Fruit fly (Drosophila melanogaster): ENCODE measurements around the gene CG17028.

DNA sequence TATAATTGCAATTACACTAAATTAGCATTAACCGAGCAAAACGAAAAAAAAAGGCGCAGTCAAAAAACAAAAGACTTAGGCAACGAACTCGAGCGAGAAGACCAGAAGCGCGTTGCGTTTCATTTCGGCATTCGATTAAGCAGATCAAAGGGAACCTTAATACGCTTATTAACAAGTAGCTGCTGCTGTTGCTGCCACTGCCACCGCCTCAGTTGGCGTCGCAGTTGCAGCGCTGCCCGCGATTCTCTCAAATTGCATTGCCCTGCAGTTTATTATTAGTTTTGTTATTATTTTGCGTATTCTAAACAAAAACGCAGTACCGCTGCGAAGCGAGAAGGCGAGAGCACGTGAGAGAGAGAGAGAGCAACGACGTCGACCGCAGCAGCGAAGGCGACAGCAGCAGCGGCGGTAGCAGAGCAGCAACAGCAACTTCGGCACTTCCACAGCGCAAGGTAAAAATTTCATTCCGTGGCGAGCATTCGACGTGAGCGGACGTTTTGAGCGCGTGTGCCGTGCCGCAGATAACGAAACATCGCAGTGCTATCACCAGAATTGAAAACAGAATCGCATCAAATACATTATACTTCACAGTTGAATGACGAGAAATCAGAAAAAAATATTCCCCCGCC lies 44.8 kb downstream of the CG17028 start, which contains the start of gene Notum:
- TF ChIP-seq h (optimal IDR thresholded peaks at IDR 0.05) (no peak), psq (optimal IDR thresholded peaks at IDR 0.05) (no peak), insv (optimal IDR thresholded peaks at IDR 0.05) (no peak)
